Worm (Caenorhabditis elegans) whole organism, late embryonic: ENCODE measurements around the gene ndua-1.

ENCODE experiments used
- F13H6.1 ChIP-seq: sonication (generic microtip); optimal IDR thresholded peaks from 2 replicates; lab custom pipeline; 2016; ENCODE audit warnings: missing genetic modification characterization, missing compliant biosample characterization
- K02D7.2 ChIP-seq: sonication (generic microtip); optimal IDR thresholded peaks from 2 replicates; lab custom pipeline; 2017; ENCODE audit warnings: mild to moderate bottlenecking, missing genetic modification characterization, missing compliant biosample characterization
- ama-1 ChIP-seq: fragments of 150-350 bp; optimal IDR thresholded peaks from 2 replicates; lab custom pipeline; 2014
- ceh-45 ChIP-seq: fragments of 200-800 bp; sonication (Bioruptor generic); IDR thresholded peaks from 2 replicates; pipeline ENCODE4 v1.3.6; 2022; ENCODE audit warnings: missing genetic modification reagents, missing genetic modification characterization, missing compliant biosample characterization
- lim-6 ChIP-seq: sonication (generic microtip); optimal IDR thresholded peaks from 2 replicates; lab custom pipeline; 2016; ENCODE audit warnings: missing genetic modification characterization, missing compliant biosample characterization
- nhr-11 ChIP-seq: fragments of 150-350 bp; optimal IDR thresholded peaks from 2 replicates; lab custom pipeline; 2014; ENCODE audit warnings: missing biosample characterization, missing genetic modification characterization
- pax-1 ChIP-seq: fragments of 150-350 bp; optimal IDR thresholded peaks from 2 replicates; lab custom pipeline; 2014; ENCODE audit warnings: missing biosample characterization, missing genetic modification characterization
- pros-1 ChIP-seq: fragments of 150-350 bp; optimal IDR thresholded peaks from 2 replicates; lab custom pipeline; 2014; ENCODE audit warnings: missing biosample characterization, missing genetic modification reagents, missing genetic modification characterization
- sdc-2 ChIP-seq: sonication (generic microtip); optimal IDR thresholded peaks from 2 replicates; lab custom pipeline; 2016; ENCODE audit warnings: missing genotype, missing genetic modification characterization, missing compliant biosample characterization

DNA sequence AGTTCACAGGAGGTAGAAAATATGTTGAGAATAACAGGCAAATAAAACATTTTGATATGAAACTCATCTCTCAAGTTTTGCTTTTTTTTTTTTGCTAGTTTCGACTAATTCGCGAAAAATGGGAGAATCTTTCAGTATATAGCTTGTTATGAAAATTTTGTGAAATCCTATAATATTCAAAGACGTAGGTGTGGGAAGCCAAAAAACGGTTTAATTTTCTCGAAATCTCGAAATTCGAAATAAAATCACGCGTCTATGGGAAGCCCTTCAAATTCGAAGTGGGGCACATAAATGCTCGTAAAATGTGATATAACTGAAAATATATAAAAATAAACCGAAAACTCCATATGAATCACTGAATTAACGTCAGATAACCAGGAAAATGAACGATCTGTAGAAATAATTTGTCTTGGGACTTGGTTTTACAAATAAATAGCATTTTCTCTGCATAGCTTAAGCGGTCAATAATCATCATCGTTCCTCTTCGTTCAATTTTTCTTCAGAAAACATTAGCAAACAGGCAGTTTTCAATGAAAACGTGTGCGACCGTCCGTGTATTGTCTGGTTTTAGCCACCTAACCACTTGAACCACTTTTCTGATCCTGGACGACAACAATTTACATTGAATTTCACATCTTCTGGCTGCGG, 26.6 kb downstream of the ndua-1 start, which contains the start of the genes gcy-22 and grl-14:
- no peak for TF ChIP-seq K02D7.2 (tag; lab: Kevin White, UChicago)
- TF ChIP-seq pax-1 (tag; lab: Kevin White, UChicago): no peak
- TF ChIP-seq sdc-2 (tag; lab: Kevin White, UChicago): no peak
- no peak for TF ChIP-seq nhr-11 (tag; lab: Kevin White, UChicago)
- TF ChIP-seq pros-1: no peak
- no peak for TF ChIP-seq lim-6 (tag; lab: Kevin White, UChicago)
- TF ChIP-seq ama-1 (lab: Kevin White, UChicago): no peak
- no peak for TF ChIP-seq ceh-45 (GFP tag; lab: Robert Waterston, UW)
- no peak for TF ChIP-seq F13H6.1 (tag; lab: Kevin White, UChicago)
